Worm (Caenorhabditis elegans) whole organism, young adult: ENCODE data around the gene pqn-36.

Source experiments
- F39B2.1 ChIP-seq: fragments of 200-800 bp; sonication (Bioruptor generic); IDR thresholded peaks from 2 replicates; pipeline ENCODE4 v1.3.6; 2022; ENCODE audit warnings: missing genetic modification reagents, missing genetic modification characterization, missing compliant biosample characterization
- F52B5.7 ChIP-seq: sonication (generic microtip); optimal IDR thresholded peaks from 2 replicates; lab custom pipeline; 2016; ENCODE audit warnings: mild to moderate bottlenecking, missing genetic modification characterization, missing compliant biosample characterization
- dpff-1 ChIP-seq: sonication (generic microtip); optimal IDR thresholded peaks from 2 replicates; lab custom pipeline; 2017; ENCODE audit warnings: mild to moderate bottlenecking, missing genetic modification characterization, missing compliant biosample characterization
- dpl-1 ChIP-seq: fragments of 150-350 bp; optimal IDR thresholded peaks from 2 replicates; lab custom pipeline; 2014; ENCODE audit warnings: missing biosample characterization, missing genetic modification reagents, missing genetic modification characterization
- efl-1 ChIP-seq: fragments of 150-350 bp; optimal IDR thresholded peaks from 2 replicates; lab custom pipeline; 2014; ENCODE audit warnings: missing biosample characterization, missing genetic modification reagents, missing genetic modification characterization
- ets-4 ChIP-seq: fragments of 200-800 bp; sonication (Bioruptor generic); optimal IDR thresholded peaks from 2 replicates; lab custom pipeline; 2018; ENCODE audit warnings: mild to moderate bottlenecking, missing genetic modification characterization, missing compliant biosample characterization
- hsf-1 ChIP-seq: fragments of 200-800 bp; sonication (Bioruptor generic); IDR thresholded peaks from 2 replicates; pipeline ENCODE4 v1.3.6; 2022; ENCODE audit warnings: missing genetic modification reagents, missing genetic modification characterization, missing compliant biosample characterization
- lin-26 ChIP-seq: fragments of 200-800 bp; sonication (Bioruptor generic); IDR thresholded peaks from 2 replicates; pipeline ENCODE4 v1.3.6; 2022; ENCODE audit warnings: missing genetic modification reagents, missing genetic modification characterization, missing compliant biosample characterization
- lin-40 ChIP-seq: sonication (generic microtip); optimal IDR thresholded peaks from 2 replicates; lab custom pipeline; 2016; ENCODE audit warnings: missing genetic modification characterization, mild to moderate bottlenecking, missing compliant biosample characterization, missing genotype, missing genetic modification reagents
- lsy-27 ChIP-seq: sonication (generic microtip); optimal IDR thresholded peaks from 2 replicates; lab custom pipeline; 2017; ENCODE audit warnings: missing genetic modification characterization, mild to moderate bottlenecking, missing compliant biosample characterization, antibody characterized with exemption, missing genotype, borderline replicate concordance; ENCODE audit not compliant: insufficient read depth
- nhr-27 ChIP-seq: fragments of 200-800 bp; sonication (Bioruptor generic); optimal IDR thresholded peaks from 2 replicates; lab custom pipeline; 2018; ENCODE audit warnings: mild to moderate bottlenecking, missing genetic modification characterization, moderate library complexity, missing compliant biosample characterization
- unc-130 ChIP-seq: sonication (generic microtip); optimal IDR thresholded peaks from 2 replicates; lab custom pipeline; 2016; ENCODE audit warnings: missing genetic modification reagents, missing genetic modification characterization, missing compliant biosample characterization

DNA sequence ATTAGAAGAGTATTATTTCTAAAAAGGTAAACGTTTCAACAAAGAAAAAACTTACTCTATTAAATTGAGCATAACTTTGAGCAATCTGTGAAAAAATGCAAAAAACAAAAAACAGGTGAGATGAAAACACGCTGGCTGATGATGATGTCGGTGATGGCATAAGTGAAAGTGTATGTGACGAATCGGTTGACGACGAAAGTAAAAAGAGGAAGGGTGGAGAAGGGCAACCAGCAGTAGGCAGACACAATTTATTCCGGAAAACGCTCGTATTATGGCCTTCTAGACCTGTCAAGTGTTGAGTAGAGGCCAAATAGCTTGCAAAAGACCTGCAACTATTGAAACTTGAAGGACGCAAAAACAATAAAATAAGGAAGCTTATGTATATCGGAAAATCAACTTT is 12.6 kb upstream of the pqn-36 start, which contains the start of gene nas-13:
- TF ChIP-seq lin-40 (tag; lab: Kevin White, UChicago) (no peak), lsy-27 (tag; lab: Kevin White, UChicago) (no peak), dpl-1 (no peak), unc-130 (GFP tag; lab: Kevin White, UChicago) (no peak), nhr-27 (no peak), lin-26 (GFP tag; lab: Robert Waterston, UW) (no peak), ets-4 (GFP tag; lab: Kevin White, UChicago) (no peak), F52B5.7 (tag; lab: Kevin White, UChicago) (no peak), efl-1 (GFP tag; lab: Kevin White, UChicago) (no peak), dpff-1 (tag; lab: Kevin White, UChicago) (no peak), F39B2.1 (no peak), hsf-1 (no peak)
